Fruit fly (Drosophila melanogaster): Measurements from ENCODE around the gene CG11251.

CG11251 gene

dm6 chr3L:13109362-13109761 lies 19.6 kb upstream of the CG11251 start (continued):
- TF ChIP-seq Sox14 (GFP tag; optimal IDR thresholded peaks at IDR 0.05) (peak; percentile 18), fkh (GFP tag; optimal IDR thresholded peaks at IDR 0.05) (no peak), lz (GFP tag; optimal IDR thresholded peaks at IDR 0.05) (no peak), CG10631 (GFP tag; optimal IDR thresholded peaks at IDR 0.05) (peak; percentile 56), OdsH (GFP tag; optimal IDR thresholded peaks at IDR 0.05) (peak; percentile 59), dsx (GFP tag; optimal IDR thresholded peaks at IDR 0.05; ENCODE audit: poor library complexity, severe bottlenecking) (peak; percentile 67), Eip93F (GFP tag; optimal IDR thresholded peaks at IDR 0.05) (no peak), eg (GFP tag; IDR thresholded peaks at IDR 0.05) (0 out of 3 replicates have a peak, but pooled peaks have one; percentile 34), fd85E (GFP tag; optimal IDR thresholded peaks at IDR 0.05) (no peak), CG11762 (GFP tag; optimal IDR thresholded peaks at IDR 0.05; ENCODE audit: insufficient read depth) (no peak), ss (GFP tag; optimal IDR thresholded peaks at IDR 0.05) (peak; percentile 60 to 93), Gug (GFP tag; IDR thresholded peaks at IDR 0.05) (peak; percentile 48; the same call in 1 of the 2 replicates), Eip75B (GFP tag; optimal IDR thresholded peaks at IDR 0.05) (peak; percentile 13), fd59A (GFP tag; optimal IDR thresholded peaks at IDR 0.05) (peak; percentile 44)

dm6 chr3L:13108354-13108882 lies 18.6 kb upstream of the CG11251 start:
- no peak for TF ChIP-seq Hr39 (GFP tag; optimal IDR thresholded peaks at IDR 0.05)
- TF ChIP-seq topi (GFP tag; optimal IDR thresholded peaks at IDR 0.05), result no peak
- no peak for TF ChIP-seq CG32006 (GFP tag; optimal IDR thresholded peaks at IDR 0.05)
- no peak for TF ChIP-seq CG7368 (GFP tag; optimal IDR thresholded peaks at IDR 0.05)
- no peak for TF ChIP-seq dac (GFP tag; optimal IDR thresholded peaks at IDR 0.05)
- TF ChIP-seq Sox15 (GFP tag; optimal IDR thresholded peaks at IDR 0.05), result no peak
- no peak for TF ChIP-seq CG6276 (GFP tag; optimal IDR thresholded peaks at IDR 0.05)
- TF ChIP-seq CG11762 (GFP tag; optimal IDR thresholded peaks at IDR 0.05; ENCODE audit: insufficient read depth), result no peak

DNA sequence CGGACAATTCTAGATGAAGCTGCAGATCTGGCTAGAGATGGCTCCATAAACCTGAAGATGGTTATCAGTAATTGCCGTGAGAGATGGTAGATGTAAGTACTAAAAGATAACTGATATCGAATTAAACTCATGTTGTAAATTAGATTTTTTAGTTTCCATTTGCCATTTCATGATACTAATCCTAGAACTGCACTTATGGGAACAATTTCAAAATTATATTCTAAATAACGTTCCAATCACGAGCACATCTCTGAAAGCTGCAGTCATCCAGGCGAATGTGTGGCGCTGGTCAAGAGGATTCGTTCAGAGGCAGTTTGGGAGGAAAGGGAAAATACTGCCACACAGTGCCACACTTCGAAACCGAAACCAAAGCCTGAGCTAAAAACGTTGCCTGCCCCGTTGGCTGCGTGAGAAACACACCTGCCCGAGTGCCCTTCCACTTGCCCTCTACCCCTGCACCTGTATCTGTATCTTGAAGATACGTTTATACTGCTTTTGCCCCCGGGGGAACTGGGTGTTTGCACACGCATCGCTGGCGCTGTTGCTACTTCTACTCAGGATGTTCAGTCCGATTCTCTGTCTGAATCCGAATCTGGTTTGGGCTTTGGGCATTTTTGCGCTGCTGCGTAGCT lies 17.7 kb upstream of the CG11251 start:
- TF ChIP-seq Smox (GFP tag; optimal IDR thresholded peaks at IDR 0.05), result peak; percentile 43
- TF ChIP-seq CG34406 (GFP tag; optimal IDR thresholded peaks at IDR 0.05), result peak; percentile 30
- TF ChIP-seq Ets21C (GFP tag; optimal IDR thresholded peaks at IDR 0.05), result peak; percentile 26
- peak; percentile 73 for TF ChIP-seq fd59A (GFP tag; optimal IDR thresholded peaks at IDR 0.05)
- TF ChIP-seq Blimp-1 (GFP tag; optimal IDR thresholded peaks at IDR 0.05), result peak; percentile 47
- peak; percentile 79 for TF ChIP-seq Eip75B (GFP tag; optimal IDR thresholded peaks at IDR 0.05)
- no peak for TF ChIP-seq Hr38 (GFP tag; optimal IDR thresholded peaks at IDR 0.05)
- peak; percentile 77 for TF ChIP-seq spab (GFP tag; optimal IDR thresholded peaks at IDR 0.05)
- TF ChIP-seq CG3032 (tag; optimal IDR thresholded peaks at IDR 0.05), result peak; percentile 84
- TF ChIP-seq CG7368 (GFP tag; optimal IDR thresholded peaks at IDR 0.05), result peak; percentile 34
- peak; percentile 76 for TF ChIP-seq Ets96B (tag; optimal IDR thresholded peaks at IDR 0.05)
- TF ChIP-seq CG31627 (GFP tag; optimal IDR thresholded peaks at IDR 0.05), result peak; percentile 27
- peak; percentile 50 for TF ChIP-seq lz (GFP tag; optimal IDR thresholded peaks at IDR 0.05)
- TF ChIP-seq CG6792 (GFP tag; optimal IDR thresholded peaks at IDR 0.05), result peak; percentile 65
- TF ChIP-seq cyc (GFP tag; optimal IDR thresholded peaks at IDR 0.05), result peak; percentile 39
- no peak for TF ChIP-seq CG32006 (GFP tag; optimal IDR thresholded peaks at IDR 0.05)
- TF ChIP-seq dsx (GFP tag; optimal IDR thresholded peaks at IDR 0.05; ENCODE audit: poor library complexity, severe bottlenecking), result peak; percentile 83
- TF ChIP-seq Hr39 (GFP tag; optimal IDR thresholded peaks at IDR 0.05), result peak; percentile 22
- TF ChIP-seq Lpt (GFP tag; optimal IDR thresholded peaks at IDR 0.05), result no peak
- TF ChIP-seq fd85E (GFP tag; optimal IDR thresholded peaks at IDR 0.05), result no peak
- TF ChIP-seq CG10631 (GFP tag; optimal IDR thresholded peaks at IDR 0.05), result peak; percentile 77
- TF ChIP-seq CG8632 (GFP tag; optimal IDR thresholded peaks at IDR 0.05), result no peak
- TF ChIP-seq CG11762 (GFP tag; optimal IDR thresholded peaks at IDR 0.05; ENCODE audit: insufficient read depth), result no peak
- TF ChIP-seq Eip93F (GFP tag; optimal IDR thresholded peaks at IDR 0.05), result no peak
- peak; percentile 83 to 88 for TF ChIP-seq ss (GFP tag; optimal IDR thresholded peaks at IDR 0.05)
- TF ChIP-seq CG15336 (GFP tag; IDR thresholded peaks at IDR 0.05), result no peak
- TF ChIP-seq salr (GFP tag; optimal IDR thresholded peaks at IDR 0.05), result peak in 1 of 2 experiments; percentile 29
- no peak for TF ChIP-seq dac (GFP tag; optimal IDR thresholded peaks at IDR 0.05)
- no peak for TF ChIP-seq Hr4 (GFP tag; optimal IDR thresholded peaks at IDR 0.05)
- TF ChIP-seq CG1621 (tag; optimal IDR thresholded peaks at IDR 0.05), result peak; percentile 51
- no peak for TF ChIP-seq CG4318 (GFP tag; optimal IDR thresholded peaks at IDR 0.05)
- TF ChIP-seq CG6163 (GFP tag; IDR thresholded peaks at IDR 0.05), result no peak
- peak; percentile 52 for TF ChIP-seq achi (GFP tag; optimal IDR thresholded peaks at IDR 0.05)
- peak; percentile 66 for TF ChIP-seq svp (GFP tag)
- peak; percentile 49 for TF ChIP-seq CG6854 (GFP tag; optimal IDR thresholded peaks at IDR 0.05)
- peak; percentile 69 for TF ChIP-seq esn (GFP tag; optimal IDR thresholded peaks at IDR 0.05)
